Fruit fly (Drosophila melanogaster) whole organism, pupa: ENCODE measurements around the gene milt.

Source experiments
- CG10348 ChIP-seq: fragments of 200-800 bp; sonication (Bioruptor generic); IDR thresholded peaks from 2 replicates; pipeline ENCODE4 v1.3.6; 2022; ENCODE audit warnings: missing biosample characterization, missing genetic modification characterization
- CG14655 ChIP-seq: fragments of 200-800 bp; sonication (Bioruptor generic); optimal IDR thresholded peaks from 3 replicates; lab custom pipeline; 2017; ENCODE audit warnings: mild to moderate bottlenecking, missing biosample characterization, missing genetic modification reagents, missing genetic modification characterization
- CG32121 ChIP-seq: fragments of 200-800 bp; sonication (Bioruptor generic); IDR thresholded peaks from 2 replicates; pipeline ENCODE4 v1.3.6; 2022; ENCODE audit warnings: missing biosample characterization, missing genetic modification characterization
- CG34367 ChIP-seq: fragments of 200-800 bp; sonication (Bioruptor generic); optimal IDR thresholded peaks from 2 replicates; lab custom pipeline; 2018; ENCODE audit warnings: missing biosample characterization, mild to moderate bottlenecking, missing genetic modification characterization
- CG4496 ChIP-seq: fragments of 200-800 bp; sonication (Bioruptor generic); IDR thresholded peaks from 3 replicates; pipeline ENCODE4 v1.3.6; 2022; ENCODE audit warnings: missing biosample characterization, missing genetic modification characterization
- CG8301 ChIP-seq: fragments of 200-800 bp; sonication (Bioruptor generic); optimal IDR thresholded peaks from 2 replicates; lab custom pipeline; 2018; ENCODE audit warnings: missing biosample characterization, mild to moderate bottlenecking, missing genetic modification characterization
- D1 ChIP-seq: fragments of 200-800 bp; sonication (Bioruptor generic); optimal IDR thresholded peaks from 2 replicates; lab custom pipeline; 2018; ENCODE audit warnings: missing biosample characterization, mild to moderate bottlenecking, missing genetic modification characterization, moderate library complexity
- EcR ChIP-seq: fragments of 200-800 bp; sonication (Bioruptor generic); optimal IDR thresholded peaks from 3 replicates; lab custom pipeline; 2019; ENCODE audit warnings: missing biosample characterization, missing genetic modification characterization, mild to moderate bottlenecking, moderate library complexity, missing genetic modification reagents
- Ets98B ChIP-seq: fragments of 200-800 bp; sonication (Bioruptor generic); IDR thresholded peaks from 2 replicates; pipeline ENCODE4 v1.3.6; 2022; ENCODE audit warnings: missing biosample characterization, missing genetic modification characterization
- Pif1A ChIP-seq: fragments of 200-800 bp; sonication (Bioruptor generic); optimal IDR thresholded peaks from 3 replicates; lab custom pipeline; 2016; ENCODE audit warnings: missing biosample characterization, missing genetic modification characterization

- TF ChIP-seq CG8301 (tag; lab: Kevin White, UChicago) (no peak), Pif1A (GFP tag; lab: Kevin White, UChicago) (no peak), D1 (no peak), CG10348 (GFP tag; lab: Robert Waterston, UW) (no peak), EcR (GFP tag; lab: Kevin White, UChicago) (no peak), CG34367 (tag; lab: Kevin White, UChicago) (no peak), Ets98B (GFP tag; lab: Robert Waterston, UW) (no peak), CG4496 (GFP tag; lab: Robert Waterston, UW) (peak; percentile 16; the same call in 1 of the 3 replicates), CG14655 (GFP tag; lab: Kevin White, UChicago) (no peak), CG32121 (GFP tag; lab: Robert Waterston, UW) (no peak)
These were observed at the start of gene milt for dm6 chr2L:7037773-7038327.
